Worm (Caenorhabditis elegans): ENCODE results near the gene rbm-17.
A peak's percentile ranks its signal among the peaks of the same experiment; 100 is the strongest.

Gene rbm-17

DNA sequence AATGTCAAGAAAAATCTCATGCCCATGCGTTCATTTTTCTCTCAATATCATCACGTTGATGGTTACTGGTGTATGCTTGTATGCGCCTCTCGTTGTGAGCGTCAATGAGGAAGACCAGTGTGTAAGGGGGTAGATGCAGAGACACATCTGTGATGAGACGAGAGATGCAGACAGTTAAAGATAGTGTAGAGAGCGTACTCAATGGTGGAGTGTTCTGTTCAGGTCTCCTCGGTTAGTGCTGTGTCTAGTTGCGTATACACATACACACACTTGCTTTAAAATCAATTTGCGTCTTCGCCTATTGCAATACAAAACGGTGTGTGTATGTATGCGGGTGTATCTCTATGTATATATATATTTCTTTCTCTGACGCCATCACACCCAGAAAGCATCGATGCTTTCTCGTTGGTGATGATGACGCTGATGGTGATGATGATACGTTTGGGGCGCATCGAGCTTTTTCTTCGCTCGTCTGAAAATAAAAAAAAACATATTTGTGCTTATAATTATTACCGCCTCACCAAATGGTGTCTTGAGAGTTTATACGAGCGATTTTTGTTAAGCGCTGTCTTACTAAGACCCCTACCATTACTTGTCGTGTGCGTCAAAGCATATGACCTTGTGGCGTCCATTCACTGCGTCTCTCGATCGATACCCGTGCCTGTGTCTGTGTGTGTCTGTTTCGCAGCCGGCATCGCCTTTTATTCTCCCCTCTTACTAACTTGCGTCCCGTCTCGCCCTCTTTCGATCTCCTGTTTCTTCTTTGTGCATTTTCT is 44.5 kb upstream of the rbm-17 start, which contains the start of gene F40F11.3:
F40F11.3 (minus strand) TSS at position 589 of the 776 bp plus-strand sequence.
- TF ChIP-seq fos-1 (tag; optimal IDR thresholded peaks at IDR 0.05) (peak; percentile 86), tbx-2 (tag; optimal IDR thresholded peaks at IDR 0.05) (peak; percentile 87), unc-30 (tag; optimal IDR thresholded peaks at IDR 0.05) (no peak), ceh-82 (tag; optimal IDR thresholded peaks at IDR 0.05) (peak; percentile 65 to 91 (median 78)), swsn-7 (tag; optimal IDR thresholded peaks at IDR 0.05) (peak; percentile 91), skn-1 (tag; optimal IDR thresholded peaks at IDR 0.05) (peak; percentile 67), hpl-2 (GFP tag; optimal IDR thresholded peaks at IDR 0.05) (no peak), nhr-84 (tag; optimal IDR thresholded peaks at IDR 0.05) (no peak), lin-35 (GFP tag; optimal IDR thresholded peaks at IDR 0.05) (peak; percentile 77 to 84), fkh-8 (tag; optimal IDR thresholded peaks at IDR 0.05) (peak; percentile 86), elt-3 (tag; optimal IDR thresholded peaks at IDR 0.05) (peak in 3 of 6 experiments; percentile 44 to 81 (median 79)), jun-1 (tag; optimal IDR thresholded peaks at IDR 0.05) (peak; percentile 90), zip-4 (GFP tag; optimal IDR thresholded peaks at IDR 0.05) (peak; percentile 33), nhr-85 (tag) (peak; percentile 94), mef-2 (tag; optimal IDR thresholded peaks at IDR 0.05) (peak; percentile 6), pag-3 (tag; optimal IDR thresholded peaks at IDR 0.05; ENCODE audit: borderline replicate concordance, insufficient read depth) (no peak), isw-1 (GFP tag; IDR thresholded peaks at IDR 0.05) (peak; percentile 77), ceh-63 (GFP tag; optimal IDR thresholded peaks at IDR 0.05) (no peak), nhr-20 (tag; optimal IDR thresholded peaks at IDR 0.05) (peak; percentile 84), xbp-1 (tag; optimal IDR thresholded peaks at IDR 0.05) (peak; percentile 74), aly-2 (tag; optimal IDR thresholded peaks at IDR 0.05) (peak; percentile 56), grh-1 (GFP tag; IDR thresholded peaks at IDR 0.05) (peak; percentile 46), ztf-4 (tag; optimal IDR thresholded peaks at IDR 0.05) (peak; percentile 96), mab-9 (GFP tag; IDR thresholded peaks at IDR 0.05) (0 out of 2 replicates have a peak, but pooled peaks have one; percentile 30), snu-23 (GFP tag; optimal IDR thresholded peaks at IDR 0.05) (peak; percentile 96), unc-86 (tag; optimal IDR thresholded peaks at IDR 0.05) (peak; percentile 67), pqm-1 (tag; optimal IDR thresholded peaks at IDR 0.05) (peak; percentile 33), aha-1 (tag; optimal IDR thresholded peaks at IDR 0.05) (no peak), C34B4.2 (tag; optimal IDR thresholded peaks at IDR 0.05) (no peak), dsc-1 (tag; optimal IDR thresholded peaks at IDR 0.05) (peak; percentile 93), sup-37 (GFP tag; optimal IDR thresholded peaks at IDR 0.05) (no peak), ceh-90 (tag; optimal IDR thresholded peaks at IDR 0.05) (no peak), tlp-1 (tag; optimal IDR thresholded peaks at IDR 0.05) (no peak), vab-15 (tag; optimal IDR thresholded peaks at IDR 0.05) (peak; percentile 85), egl-13 (tag; optimal IDR thresholded peaks at IDR 0.05) (peak; percentile 83), nhr-77 (tag; optimal IDR thresholded peaks at IDR 0.05) (peak; percentile 78), snpc-4 (tag; optimal IDR thresholded peaks at IDR 0.05) (peak; percentile 56), fkh-4 (tag; optimal IDR thresholded peaks at IDR 0.05; ENCODE audit: borderline replicate concordance) (peak; percentile 50), efl-1 (optimal IDR thresholded peaks at IDR 0.05) (peak; percentile 83 to 93), efl-1 (GFP tag; optimal IDR thresholded peaks at IDR 0.05 in 1 of 2) (peak; percentile 45 to 97), nhr-71 (tag; optimal IDR thresholded peaks at IDR 0.05) (peak; percentile 92), lin-39 (tag; optimal IDR thresholded peaks at IDR 0.05) (peak; percentile 25), nhr-28 (tag; optimal IDR thresholded peaks at IDR 0.05) (no peak), lir-3 (tag; optimal IDR thresholded peaks at IDR 0.05; ENCODE audit: poor library complexity) (peak; percentile 83), nhr-90 (tag; optimal IDR thresholded peaks at IDR 0.05; ENCODE audit: poor library complexity) (peak; percentile 78), hlh-17 (GFP tag; optimal IDR thresholded peaks at IDR 0.05; ENCODE audit: borderline replicate concordance) (no peak), unc-62 (GFP tag; optimal IDR thresholded peaks at IDR 0.05) (peak; percentile 1), mdl-1 (tag; optimal IDR thresholded peaks at IDR 0.05) (peak in 1 of 2 experiments; percentile 92), nhr-237 (tag; optimal IDR thresholded peaks at IDR 0.05) (peak; percentile 85), irx-1 (tag; optimal IDR thresholded peaks at IDR 0.05) (peak; percentile 34), lin-13 (GFP tag; optimal IDR thresholded peaks at IDR 0.05) (peak; percentile 68)
